Fruit fly (Drosophila melanogaster): ENCODE measurements around the gene CG4669.

The CG4669 gene

dm6 chr3L:5184860-5185639 is 49.2 kb upstream of the CG4669 start (continued):
- no peak for TF ChIP-seq CG2116 (GFP tag; optimal IDR thresholded peaks at IDR 0.05)
- peak; percentile 69 for TF ChIP-seq CG9437 (GFP tag; optimal IDR thresholded peaks at IDR 0.05)
- TF ChIP-seq jumu (GFP tag; optimal IDR thresholded peaks at IDR 0.05) = peak; percentile 38
- peak; percentile 57 for TF ChIP-seq CG2712 (tag; optimal IDR thresholded peaks at IDR 0.05)
- peak; percentile 86 for TF ChIP-seq CG3163 (GFP tag; optimal IDR thresholded peaks at IDR 0.05)
- TF ChIP-seq CG12769 (tag; optimal IDR thresholded peaks at IDR 0.05) = no peak
- peak; percentile 45 for TF ChIP-seq CG10654 (GFP tag; optimal IDR thresholded peaks at IDR 0.05)
- peak; percentile 76 for TF ChIP-seq CG3281 (GFP tag; optimal IDR thresholded peaks at IDR 0.05)
- TF ChIP-seq CG14050 (GFP tag; IDR thresholded peaks at IDR 0.05) = no peak
- TF ChIP-seq schlank (tag; optimal IDR thresholded peaks at IDR 0.05) = no peak
- TF ChIP-seq repo (GFP tag; optimal IDR thresholded peaks at IDR 0.05) = no peak
- peak; percentile 74 for TF ChIP-seq CG10209 (GFP tag; optimal IDR thresholded peaks at IDR 0.05)
- no peak for TF ChIP-seq Spps (tag; optimal IDR thresholded peaks at IDR 0.05)
- TF ChIP-seq CG17361 (GFP tag; IDR thresholded peaks at IDR 0.05) = peak; percentile 83
- peak in 1 of 3 experiments; percentile 27 for TF ChIP-seq Stat92E (GFP tag; optimal IDR thresholded peaks at IDR 0.05)
- TF ChIP-seq Opbp (GFP tag; IDR thresholded peaks at IDR 0.05; ENCODE audit: partially characterized antibody) = no peak
- TF ChIP-seq CG18262 (tag; optimal IDR thresholded peaks at IDR 0.05) = peak; percentile 56
- 0 out of 4 replicates have a peak, but pooled peaks have one; percentile 19 for TF ChIP-seq Gug (GFP tag; IDR thresholded peaks at IDR 0.05)
- 0 out of 3 replicates have a peak, but pooled peaks have one; percentile 4 for TF ChIP-seq Optix (GFP tag; IDR thresholded peaks at IDR 0.05)
- TF ChIP-seq HLH3B (GFP tag; IDR thresholded peaks at IDR 0.05) = 0 out of 2 replicates have a peak, but pooled peaks have one; percentile 14
- TF ChIP-seq NFAT (GFP tag; IDR thresholded peaks at IDR 0.05) = peak; percentile 77
- no peak for TF ChIP-seq ap (GFP tag; IDR thresholded peaks at IDR 0.05)
- no peak for TF ChIP-seq Hr39 (optimal IDR thresholded peaks at IDR 0.05)
- peak; percentile 13 for TF ChIP-seq CG10462 (GFP tag; optimal IDR thresholded peaks at IDR 0.05)
- peak; percentile 64 for TF ChIP-seq CG9727 (GFP tag; optimal IDR thresholded peaks at IDR 0.05)
- TF ChIP-seq CG3726 (GFP tag; IDR thresholded peaks at IDR 0.05) = no peak
- TF ChIP-seq CG1792 (GFP tag; optimal IDR thresholded peaks at IDR 0.05) = peak; percentile 24
- TF ChIP-seq row (GFP tag; IDR thresholded peaks at IDR 0.05) = peak; percentile 63
- no peak for TF ChIP-seq trem (tag; optimal IDR thresholded peaks at IDR 0.05)
- peak; percentile 12; the same call in 1 of the 2 replicates for TF ChIP-seq E2f1 (GFP tag; IDR thresholded peaks at IDR 0.05)
- TF ChIP-seq H2.0 (GFP tag; IDR thresholded peaks at IDR 0.05) = no peak
- TF ChIP-seq CG7963 (GFP tag; IDR thresholded peaks at IDR 0.05; ENCODE audit: partially characterized antibody) = no peak
- no peak for TF ChIP-seq CG7271 (tag; optimal IDR thresholded peaks at IDR 0.05)
- TF ChIP-seq CG2202 (tag; optimal IDR thresholded peaks at IDR 0.05) = no peak
- TF ChIP-seq HmgZ (tag; optimal IDR thresholded peaks at IDR 0.05) = no peak
- TF ChIP-seq gcm2 (GFP tag; optimal IDR thresholded peaks at IDR 0.05) = peak; percentile 19
- no peak for TF ChIP-seq Deaf1 (tag; optimal IDR thresholded peaks at IDR 0.05)
- no peak for TF ChIP-seq pan (optimal IDR thresholded peaks at IDR 0.05)
- TF ChIP-seq pan (GFP tag; optimal IDR thresholded peaks at IDR 0.05 in 1 of 2, IDR thresholded peaks at IDR 0.05 in 1 of 2) = peak in 1 of 2 experiments; percentile 65
- TF ChIP-seq ato (GFP tag; IDR thresholded peaks at IDR 0.05; ENCODE audit: partially characterized antibody) = no peak
- no peak; the same call in 1 of the 2 replicates for TF ChIP-seq CG17328 (GFP tag; IDR thresholded peaks at IDR 0.05)
- peak; percentile 24 for TF ChIP-seq chn (GFP tag; optimal IDR thresholded peaks at IDR 0.05)
- TF ChIP-seq lilli (GFP tag; optimal IDR thresholded peaks at IDR 0.05) = peak; percentile 77
- TF ChIP-seq zfh2 (GFP tag; optimal IDR thresholded peaks at IDR 0.05) = peak; percentile 48
- peak; percentile 20 for TF ChIP-seq unpg (GFP tag; optimal IDR thresholded peaks at IDR 0.05)
- TF ChIP-seq CG4854 (GFP tag; optimal IDR thresholded peaks at IDR 0.05) = peak; percentile 0
- TF ChIP-seq dmrt11E (tag; optimal IDR thresholded peaks at IDR 0.05) = peak; percentile 12
- no peak for TF ChIP-seq p53 (GFP tag; optimal IDR thresholded peaks at IDR 0.05)
- TF ChIP-seq nerfin-2 (GFP tag; IDR thresholded peaks at IDR 0.05; ENCODE audit: partially characterized antibody) = no peak
- TF ChIP-seq Hmr (GFP tag; optimal IDR thresholded peaks at IDR 0.05) = peak; percentile 55

Data from whole organism, embryonic.